Fruit fly (Drosophila melanogaster) whole organism, pupa: ENCODE data around the gene CG6403.

ENCODE experiments used
- CG15710 ChIP-seq: fragments of 200-800 bp; sonication (Bioruptor generic); optimal IDR thresholded peaks from 2 replicates; lab custom pipeline; 2018; ENCODE audit warnings: missing biosample characterization, mild to moderate bottlenecking, missing genetic modification characterization, moderate library complexity
- CG17806 ChIP-seq: fragments of 200-800 bp; sonication (Bioruptor generic); optimal IDR thresholded peaks from 2 replicates; lab custom pipeline; 2018; ENCODE audit warnings: missing biosample characterization, mild to moderate bottlenecking, missing genetic modification characterization, moderate library complexity
- CG32121 ChIP-seq: fragments of 200-800 bp; sonication (Bioruptor generic); IDR thresholded peaks from 2 replicates; pipeline ENCODE4 v1.3.6; 2022; ENCODE audit warnings: missing biosample characterization, missing genetic modification characterization
- CG34367 ChIP-seq: fragments of 200-800 bp; sonication (Bioruptor generic); optimal IDR thresholded peaks from 2 replicates; lab custom pipeline; 2018; ENCODE audit warnings: missing biosample characterization, mild to moderate bottlenecking, missing genetic modification characterization
- CG8159 ChIP-seq: fragments of 200-800 bp; sonication (Bioruptor generic); optimal IDR thresholded peaks from 3 replicates; lab custom pipeline; 2018; ENCODE audit warnings: missing biosample characterization, mild to moderate bottlenecking, missing genetic modification characterization, moderate library complexity
- Ets98B ChIP-seq: fragments of 200-800 bp; sonication (Bioruptor generic); IDR thresholded peaks from 2 replicates; pipeline ENCODE4 v1.3.6; 2022; ENCODE audit warnings: missing biosample characterization, missing genetic modification characterization
- Snoo ChIP-seq: fragments of 200-800 bp; sonication (Bioruptor generic); optimal IDR thresholded peaks from 3 replicates; lab custom pipeline; 2017; ENCODE audit warnings: missing biosample characterization, mild to moderate bottlenecking, missing genetic modification characterization, inconsistent platforms
- rn ChIP-seq: fragments of 200-800 bp; sonication (Bioruptor generic); IDR thresholded peaks from 2 replicates; pipeline ENCODE4 v1.3.6; 2022; ENCODE audit warnings: missing biosample characterization, missing genetic modification characterization

DNA sequence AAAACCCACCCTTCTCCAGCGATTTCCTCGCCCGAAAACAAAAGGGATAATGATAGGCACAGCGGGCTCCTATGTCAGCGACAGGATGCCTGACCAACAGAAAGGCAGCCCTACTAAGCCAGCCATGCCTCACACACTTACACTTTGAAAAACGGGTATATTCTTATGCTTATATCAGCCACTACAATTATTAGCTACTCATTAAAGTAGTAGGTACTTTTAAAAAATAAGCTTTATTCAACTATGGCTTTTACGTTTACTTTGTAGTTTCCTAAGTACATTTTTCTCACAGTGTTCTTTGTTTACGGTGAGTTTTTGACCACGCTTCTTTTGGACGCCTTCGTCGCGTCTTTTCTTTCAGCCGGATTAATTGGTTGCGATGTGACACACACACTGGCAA, 45.9 kb downstream of the CG6403 start:
- no peak for TF ChIP-seq Ets98B
- TF ChIP-seq CG15710 (tag; lab: Kevin White, UChicago), result no peak
- no peak for TF ChIP-seq CG34367 (tag; lab: Kevin White, UChicago)
- no peak for TF ChIP-seq rn (GFP tag; lab: Robert Waterston, UW)
- TF ChIP-seq CG17806, result no peak
- TF ChIP-seq Snoo (tag; lab: Kevin White, UChicago), result no peak
- no peak for TF ChIP-seq CG32121
- no peak for TF ChIP-seq CG8159 (tag; lab: Kevin White, UChicago)
